Worm (Caenorhabditis elegans) whole organism, mixed stage, embryonic: ENCODE measurements around the gene oac-10.

Experiments used
- M03D4.4 ChIP-seq: sonication (generic microtip); optimal IDR thresholded peaks from 2 replicates; lab custom pipeline; 2017; ENCODE audit warnings: mild to moderate bottlenecking, missing genetic modification characterization, missing compliant biosample characterization
- bed-3 ChIP-seq: fragments of 200-800 bp; sonication (Bioruptor generic); optimal IDR thresholded peaks from 3 replicates; lab custom pipeline; 2018; ENCODE audit warnings: mild to moderate bottlenecking, missing genetic modification characterization, moderate library complexity, missing compliant biosample characterization
- blmp-1 ChIP-seq: fragments of 150-350 bp; optimal IDR thresholded peaks from 2 replicates; lab custom pipeline; 2014; ENCODE audit warnings: missing biosample characterization, missing genetic modification characterization
- ceh-39 ChIP-seq: fragments of 150-350 bp; optimal IDR thresholded peaks from 2 replicates; lab custom pipeline; 2014; ENCODE audit warnings: missing biosample characterization, missing genetic modification characterization
- ceh-43 ChIP-seq: fragments of 200-800 bp; sonication (Bioruptor generic); optimal IDR thresholded peaks from 2 replicates; lab custom pipeline; 2018; ENCODE audit warnings: mild to moderate bottlenecking, missing genetic modification characterization, moderate library complexity, missing compliant biosample characterization
- ceh-83 ChIP-seq: fragments of 200-800 bp; sonication (Bioruptor generic); optimal IDR thresholded peaks from 2 replicates; lab custom pipeline; 2018; ENCODE audit warnings: mild to moderate bottlenecking, missing genetic modification characterization, missing compliant biosample characterization
- ces-1 ChIP-seq: fragments of 150-350 bp; optimal IDR thresholded peaks from 2 replicates; lab custom pipeline; 2014; ENCODE audit warnings: missing biosample characterization, missing genetic modification reagents, missing genetic modification characterization
- cnd-1 ChIP-seq: fragments of 200-800 bp; sonication (Bioruptor generic); optimal IDR thresholded peaks from 2 replicates; lab custom pipeline; 2018; ENCODE audit warnings: mild to moderate bottlenecking, missing genetic modification characterization, missing compliant biosample characterization
- elt-1 ChIP-seq: sonication (generic microtip); optimal IDR thresholded peaks from 2 replicates; lab custom pipeline; 2017; ENCODE audit warnings: missing genetic modification characterization, mild to moderate bottlenecking, missing compliant biosample characterization, antibody characterized with exemption, moderate library complexity, borderline replicate concordance; ENCODE audit not compliant: insufficient read depth
- elt-3 ChIP-seq: fragments of 150-350 bp; optimal IDR thresholded peaks from 2 replicates; lab custom pipeline; 2014; ENCODE audit warnings: missing biosample characterization, missing genetic modification characterization
- flh-1 ChIP-seq: fragments of 200-800 bp; sonication (Bioruptor generic); optimal IDR thresholded peaks from 2 replicates; lab custom pipeline; 2018; ENCODE audit warnings: mild to moderate bottlenecking, missing genetic modification characterization, moderate library complexity, missing compliant biosample characterization
- ham-2 ChIP-seq: fragments of 200-800 bp; sonication (Bioruptor generic); optimal IDR thresholded peaks from 2 replicates; lab custom pipeline; 2018; ENCODE audit warnings: mild to moderate bottlenecking, missing genetic modification characterization, missing compliant biosample characterization
- hlh-1 ChIP-seq: fragments of 150-350 bp; optimal IDR thresholded peaks from 2 replicates; lab custom pipeline; 2014; ENCODE audit warnings: missing biosample characterization, missing genetic modification reagents, missing genetic modification characterization
- lin-13 ChIP-seq: fragments of 150-350 bp; optimal IDR thresholded peaks from 2 replicates; lab custom pipeline; 2014; ENCODE audit warnings: missing biosample characterization, missing genetic modification characterization
- lin-32 ChIP-seq: fragments of 200-800 bp; sonication (Bioruptor generic); optimal IDR thresholded peaks from 2 replicates; lab custom pipeline; 2018; ENCODE audit warnings: mild to moderate bottlenecking, missing genetic modification characterization, missing compliant biosample characterization
- lsy-2 ChIP-seq: fragments of 150-350 bp; optimal IDR thresholded peaks from 2 replicates; lab custom pipeline; 2014; ENCODE audit warnings: missing biosample characterization, missing genetic modification characterization
- mab-5 ChIP-seq: fragments of 150-350 bp; optimal IDR thresholded peaks from 2 replicates; lab custom pipeline; 2014; ENCODE audit warnings: missing biosample characterization, missing genetic modification characterization
- mep-1 ChIP-seq: fragments of 150-350 bp; optimal IDR thresholded peaks from 2 replicates; lab custom pipeline; 2017; ENCODE audit warnings: missing biosample characterization, missing genetic modification reagents, missing genetic modification characterization, inconsistent platforms
- mls-2 ChIP-seq: sonication (generic microtip); optimal IDR thresholded peaks from 2 replicates; lab custom pipeline; 2016; ENCODE audit warnings: mild to moderate bottlenecking, missing genetic modification characterization, moderate library complexity, missing compliant biosample characterization
- nhr-12 ChIP-seq: fragments of 150-350 bp; optimal IDR thresholded peaks from 2 replicates; lab custom pipeline; 2014; ENCODE audit warnings: missing biosample characterization, missing genetic modification characterization
- nhr-2 ChIP-seq: fragments of 150-350 bp; optimal IDR thresholded peaks from 2 replicates; lab custom pipeline; 2014; ENCODE audit warnings: missing biosample characterization, missing genetic modification characterization
- nhr-237 ChIP-seq: fragments of 150-350 bp; optimal IDR thresholded peaks from 2 replicates; lab custom pipeline; 2014; ENCODE audit warnings: missing biosample characterization, missing genetic modification characterization
- nhr-28 ChIP-seq: fragments of 150-350 bp; optimal IDR thresholded peaks from 2 replicates; lab custom pipeline; 2014; ENCODE audit warnings: missing biosample characterization, missing genetic modification characterization
- nhr-76 ChIP-seq: sonication (generic microtip); optimal IDR thresholded peaks from 2 replicates; lab custom pipeline; 2017; ENCODE audit warnings: missing biosample characterization, missing genetic modification characterization
- pha-4 ChIP-seq: fragments of 150-350 bp; optimal IDR thresholded peaks from 2 replicates; lab custom pipeline; 2018; ENCODE audit warnings: missing biosample characterization, missing genetic modification reagents, missing genetic modification characterization
- snpc-4 ChIP-seq: fragments of 150-350 bp; optimal IDR thresholded peaks from 2 replicates; lab custom pipeline; 2014; ENCODE audit warnings: missing biosample characterization, missing genetic modification characterization
- sptf-1 ChIP-seq: sonication (generic microtip); optimal IDR thresholded peaks from 2 replicates; lab custom pipeline; 2017; ENCODE audit warnings: mild to moderate bottlenecking, missing genetic modification characterization, moderate library complexity, missing compliant biosample characterization
- tbx-8 ChIP-seq: fragments of 200-800 bp; sonication (Bioruptor generic); optimal IDR thresholded peaks from 2 replicates; lab custom pipeline; 2018; ENCODE audit warnings: mild to moderate bottlenecking, missing genetic modification characterization, moderate library complexity, missing compliant biosample characterization
- unc-39 ChIP-seq: fragments of 150-350 bp; optimal IDR thresholded peaks from 2 replicates; lab custom pipeline; 2014; ENCODE audit warnings: missing biosample characterization, missing genetic modification characterization
- unc-62 ChIP-seq: fragments of 150-350 bp; optimal IDR thresholded peaks from 2 replicates; lab custom pipeline; 2014; ENCODE audit warnings: missing biosample characterization, missing genetic modification reagents, missing genetic modification characterization
- zip-8 ChIP-seq: fragments of 150-350 bp; optimal IDR thresholded peaks from 2 replicates; lab custom pipeline; 2014; ENCODE audit warnings: missing biosample characterization, missing genetic modification characterization
- ztf-11 ChIP-seq: fragments of 150-350 bp; optimal IDR thresholded peaks from 2 replicates; lab custom pipeline; 2014; ENCODE audit warnings: missing biosample characterization, missing genetic modification characterization

Gene oac-10

ce11 chrII:3832383-3832782, 37.3 kb upstream of the oac-10 start, which contains the start of gene F54D10.9:
F54D10.9 (minus strand) TSS chrII:3832483.
- TF ChIP-seq ham-2 (GFP tag; lab: Kevin White, UChicago) (no peak), snpc-4 (tag; lab: Kevin White, UChicago) (no peak), elt-3 (no peak), tbx-8 (GFP tag; lab: Kevin White, UChicago) (no peak), ceh-83 (GFP tag; lab: Kevin White, UChicago) (no peak), ces-1 (GFP tag; lab: Kevin White, UChicago) (no peak), hlh-1 (tag; lab: Kevin White, UChicago) (no peak), unc-62 (no peak), blmp-1 (tag; lab: Kevin White, UChicago) (no peak), lsy-2 (tag; lab: Kevin White, UChicago) (no peak), mls-2 (no peak), unc-39 (tag; lab: Kevin White, UChicago) (no peak), nhr-2 (no peak), cnd-1 (tag; lab: Kevin White, UChicago) (no peak), lin-32 (GFP tag; lab: Kevin White, UChicago) (no peak), ztf-11 (tag; lab: Kevin White, UChicago) (no peak), M03D4.4 (tag; lab: Kevin White, UChicago) (no peak), nhr-237 (tag; lab: Kevin White, UChicago) (no peak), bed-3 (GFP tag; lab: Kevin White, UChicago) (no peak)

ce11 chrII:3835915-3836314, 33.8 kb upstream of the oac-10 start, which contains the start of gene oac-4:
oac-4 (minus strand) TSS chrII:3836015.
- TF ChIP-seq lin-13 (no peak), mab-5 (tag; lab: Kevin White, UChicago) (no peak), lin-32 (GFP tag; lab: Kevin White, UChicago) (no peak), M03D4.4 (tag; lab: Kevin White, UChicago) (no peak), ham-2 (GFP tag; lab: Kevin White, UChicago) (no peak), lsy-2 (tag; lab: Kevin White, UChicago) (no peak), ceh-83 (GFP tag; lab: Kevin White, UChicago) (no peak), bed-3 (GFP tag; lab: Kevin White, UChicago) (no peak), elt-3 (no peak), mep-1 (no peak), ceh-39 (tag; lab: Kevin White, UChicago) (no peak), ceh-43 (GFP tag; lab: Kevin White, UChicago) (no peak), nhr-76 (tag; lab: Kevin White, UChicago) (no peak), tbx-8 (GFP tag; lab: Kevin White, UChicago) (no peak), nhr-237 (tag; lab: Kevin White, UChicago) (no peak), zip-8 (no peak), elt-1 (tag; lab: Kevin White, UChicago) (no peak), flh-1 (GFP tag; lab: Kevin White, UChicago) (no peak)

ce11 chrII:3839562-3839961, 30.1 kb upstream of the oac-10 start, which contains the start of gene C17A2.4:
C17A2.4 (plus strand) TSS chrII:3839862.
- TF ChIP-seq lin-13 = no peak
- TF ChIP-seq nhr-2 = no peak
- TF ChIP-seq nhr-237 (tag; lab: Kevin White, UChicago) = no peak
- TF ChIP-seq M03D4.4 (tag; lab: Kevin White, UChicago) = no peak
- TF ChIP-seq nhr-28 (tag; lab: Kevin White, UChicago) = no peak
- TF ChIP-seq pha-4 = no peak
- TF ChIP-seq sptf-1 (tag; lab: Kevin White, UChicago) = no peak
- no peak for TF ChIP-seq unc-39 (tag; lab: Kevin White, UChicago)
- no peak for TF ChIP-seq mls-2
- no peak for TF ChIP-seq bed-3 (GFP tag; lab: Kevin White, UChicago)
- no peak for TF ChIP-seq blmp-1 (tag; lab: Kevin White, UChicago)
- no peak for TF ChIP-seq ztf-11 (tag; lab: Kevin White, UChicago)
- no peak for TF ChIP-seq nhr-12 (tag; lab: Kevin White, UChicago)
- no peak for TF ChIP-seq snpc-4 (tag; lab: Kevin White, UChicago)
- TF ChIP-seq tbx-8 (GFP tag; lab: Kevin White, UChicago) = no peak
- no peak for TF ChIP-seq elt-1 (tag; lab: Kevin White, UChicago)
- TF ChIP-seq ham-2 (GFP tag; lab: Kevin White, UChicago) = no peak
- no peak for TF ChIP-seq ceh-43 (GFP tag; lab: Kevin White, UChicago)
- TF ChIP-seq, all 35 proteins: peak for 0

ce11 chrII:3843305-3843704, 26.4 kb upstream of the oac-10 start, which contains the start of the genes C17A2.7 and C17A2.3:
C17A2.7 (minus strand) TSS chrII:3843405.
C17A2.3 (plus strand) TSS chrII:3843609.
- TF ChIP-seq lsy-2 (tag; lab: Kevin White, UChicago) = no peak
- peak; percentile 36 for TF ChIP-seq elt-1 (tag; lab: Kevin White, UChicago)
- no peak for TF ChIP-seq nhr-237 (tag; lab: Kevin White, UChicago)
- no peak for TF ChIP-seq nhr-12 (tag; lab: Kevin White, UChicago)
- TF ChIP-seq cnd-1 (tag; lab: Kevin White, UChicago) = no peak
- no peak for TF ChIP-seq ces-1 (GFP tag; lab: Kevin White, UChicago)
- no peak for TF ChIP-seq unc-39 (tag; lab: Kevin White, UChicago)
- TF ChIP-seq, all 35 proteins: peak for 1
